Worm (Caenorhabditis elegans) whole organism, L1 larva: ENCODE data around the gene F58H1.7.

Experiments
- aly-2 ChIP-seq: fragments of 150-350 bp; optimal IDR thresholded peaks from 2 replicates; lab custom pipeline; 2014; ENCODE audit warnings: missing biosample characterization, missing genetic modification characterization
- ama-1 ChIP-seq: fragments of 150-350 bp; optimal IDR thresholded peaks from 2 replicates; lab custom pipeline; 2014
- lin-13 ChIP-seq: fragments of 150-350 bp; optimal IDR thresholded peaks from 2 replicates; lab custom pipeline; 2014; ENCODE audit warnings: missing biosample characterization, missing genetic modification reagents, missing genetic modification characterization

- TF ChIP-seq aly-2 (tag; lab: Kevin White, UChicago): no peak
- no peak for TF ChIP-seq lin-13 (GFP tag; lab: Kevin White, UChicago)
- no peak for TF ChIP-seq ama-1 (lab: Kevin White, UChicago)
These were observed 17.8 kb downstream of the F58H1.7 start for ce11 chrV:11946818-11947217.
